Fruit fly (Drosophila melanogaster) whole organism, pupa: Measurements from ENCODE around the gene GluRIIC.

ENCODE experiments used
- CG14655 ChIP-seq: fragments of 200-800 bp; sonication (Bioruptor generic); optimal IDR thresholded peaks from 3 replicates; lab custom pipeline; 2017; ENCODE audit warnings: mild to moderate bottlenecking, missing biosample characterization, missing genetic modification reagents, missing genetic modification characterization
- CG4496 ChIP-seq: fragments of 200-800 bp; sonication (Bioruptor generic); IDR thresholded peaks from 3 replicates; pipeline ENCODE4 v1.3.6; 2022; ENCODE audit warnings: missing biosample characterization, missing genetic modification characterization
- CG8159 ChIP-seq: fragments of 200-800 bp; sonication (Bioruptor generic); optimal IDR thresholded peaks from 3 replicates; lab custom pipeline; 2018; ENCODE audit warnings: missing biosample characterization, mild to moderate bottlenecking, missing genetic modification characterization, moderate library complexity
- D1 ChIP-seq: fragments of 200-800 bp; sonication (Bioruptor generic); optimal IDR thresholded peaks from 2 replicates; lab custom pipeline; 2018; ENCODE audit warnings: missing biosample characterization, mild to moderate bottlenecking, missing genetic modification characterization, moderate library complexity
- EcR ChIP-seq: fragments of 200-800 bp; sonication (Bioruptor generic); optimal IDR thresholded peaks from 3 replicates; lab custom pipeline; 2019; ENCODE audit warnings: missing biosample characterization, missing genetic modification characterization, mild to moderate bottlenecking, moderate library complexity, missing genetic modification reagents
- Ets98B ChIP-seq: fragments of 200-800 bp; sonication (Bioruptor generic); IDR thresholded peaks from 2 replicates; pipeline ENCODE4 v1.3.6; 2022; ENCODE audit warnings: missing biosample characterization, missing genetic modification characterization
- Pif1B ChIP-seq: fragments of 200-800 bp; sonication (Bioruptor generic); optimal IDR thresholded peaks from 3 replicates; lab custom pipeline; 2016; ENCODE audit warnings: missing biosample characterization, missing genetic modification characterization
- Snoo ChIP-seq: fragments of 200-800 bp; sonication (Bioruptor generic); optimal IDR thresholded peaks from 3 replicates; lab custom pipeline; 2017; ENCODE audit warnings: missing biosample characterization, mild to moderate bottlenecking, missing genetic modification characterization, inconsistent platforms
- fd96Ca ChIP-seq: fragments of 200-800 bp; sonication (Bioruptor generic); IDR thresholded peaks from 3 replicates; pipeline ENCODE4 v1.3.6; 2022; ENCODE audit warnings: missing biosample characterization, missing genetic modification characterization
- gl ChIP-seq: fragments of 200-800 bp; sonication (Bioruptor generic); optimal IDR thresholded peaks from 2 replicates; lab custom pipeline; 2018; ENCODE audit warnings: missing biosample characterization, mild to moderate bottlenecking, missing genetic modification characterization
- rn ChIP-seq: fragments of 200-800 bp; sonication (Bioruptor generic); IDR thresholded peaks from 2 replicates; pipeline ENCODE4 v1.3.6; 2022; ENCODE audit warnings: missing biosample characterization, missing genetic modification characterization

DNA sequence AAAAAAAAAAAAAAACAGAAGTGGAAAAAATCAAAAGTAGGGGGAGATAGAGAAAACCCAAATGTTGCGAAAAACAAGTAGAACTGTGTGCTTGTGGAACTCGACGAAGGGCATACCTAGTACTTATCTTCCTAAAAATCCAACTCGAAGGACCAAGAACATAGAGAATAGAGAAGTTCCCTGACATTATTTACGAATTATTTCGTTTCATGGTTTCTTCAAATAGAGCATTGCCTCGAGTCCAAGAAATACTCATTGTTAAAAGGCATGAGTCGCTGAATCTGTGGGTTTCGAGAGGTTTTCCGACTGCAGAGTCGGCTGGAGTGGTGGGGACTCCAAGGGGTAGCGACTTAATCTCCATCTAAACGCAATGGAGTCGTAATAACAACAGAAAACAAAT is 20.7 kb upstream of the GluRIIC start:
- TF ChIP-seq gl (tag; lab: Kevin White, UChicago) (no peak), Pif1B (GFP tag; lab: Kevin White, UChicago) (no peak), D1 (tag; lab: Kevin White, UChicago) (no peak), CG14655 (GFP tag; lab: Kevin White, UChicago) (no peak), CG8159 (tag; lab: Kevin White, UChicago) (no peak), Ets98B (GFP tag; lab: Robert Waterston, UW) (no peak), rn (GFP tag; lab: Robert Waterston, UW) (no peak), Snoo (tag; lab: Kevin White, UChicago) (no peak), fd96Ca (no peak), CG4496 (GFP tag; lab: Robert Waterston, UW) (no peak), EcR (GFP tag; lab: Kevin White, UChicago) (no peak)
